Worm (Caenorhabditis elegans) whole organism, L2 larva: Measurements from ENCODE around the gene ZK353.9.

Source experiments
- C34F6.9 ChIP-seq: fragments of 150-350 bp; optimal IDR thresholded peaks from 2 replicates; lab custom pipeline; 2014; ENCODE audit warnings: missing biosample characterization, missing genetic modification characterization
- R02D3.7 ChIP-seq: fragments of 150-350 bp; optimal IDR thresholded peaks from 2 replicates; lab custom pipeline; 2014; ENCODE audit warnings: missing biosample characterization, missing genetic modification characterization
- Y55F3AM.14 ChIP-seq: fragments of 200-800 bp; sonication (Bioruptor generic); optimal IDR thresholded peaks from 2 replicates; lab custom pipeline; 2018; ENCODE audit warnings: mild to moderate bottlenecking, missing genetic modification characterization, missing compliant biosample characterization
- ZK546.5 ChIP-seq: sonication (generic microtip); optimal IDR thresholded peaks from 2 replicates; lab custom pipeline; 2017; ENCODE audit warnings: missing biosample characterization, missing genetic modification characterization
- ama-1 ChIP-seq: fragments of 150-350 bp; optimal IDR thresholded peaks from 2 replicates; lab custom pipeline; 2018; ENCODE audit warnings: inconsistent platforms
- blmp-1 ChIP-seq: sonication (generic microtip); optimal IDR thresholded peaks from 2 replicates; lab custom pipeline; 2017; ENCODE audit warnings: missing genetic modification characterization, mild to moderate bottlenecking, missing compliant biosample characterization, antibody characterized with exemption, moderate library complexity; ENCODE audit not compliant: insufficient read depth
- ceh-16 ChIP-seq: fragments of 150-350 bp; optimal IDR thresholded peaks from 2 replicates; lab custom pipeline; 2014; ENCODE audit warnings: missing biosample characterization, missing genetic modification characterization
- ceh-82 ChIP-seq: fragments of 150-350 bp; optimal IDR thresholded peaks from 2 replicates; lab custom pipeline; 2014; ENCODE audit warnings: missing biosample characterization, missing genetic modification characterization
- crh-2 ChIP-seq: sonication (generic microtip); optimal IDR thresholded peaks from 2 replicates; lab custom pipeline; 2017; ENCODE audit warnings: missing biosample characterization, missing genetic modification characterization
- dmd-4 ChIP-seq: sonication (generic microtip); optimal IDR thresholded peaks from 2 replicates; lab custom pipeline; 2017; ENCODE audit warnings: missing biosample characterization, missing genetic modification characterization
- egl-27 ChIP-seq: sonication (generic microtip); optimal IDR thresholded peaks from 3 replicates; lab custom pipeline; 2017; ENCODE audit warnings: missing biosample characterization, missing genetic modification reagents, missing genetic modification characterization
- elt-3 ChIP-seq: sonication (generic microtip); optimal IDR thresholded peaks from 2 replicates; lab custom pipeline; 2017; ENCODE audit warnings: missing biosample characterization, missing genetic modification characterization
- fos-1 ChIP-seq: fragments of 150-350 bp; optimal IDR thresholded peaks from 2 replicates; lab custom pipeline; 2014; ENCODE audit warnings: missing biosample characterization, missing genetic modification characterization
- gmeb-1 ChIP-seq: fragments of 150-350 bp; optimal IDR thresholded peaks from 2 replicates; lab custom pipeline; 2014; ENCODE audit warnings: missing biosample characterization, missing genetic modification characterization
- lin-13 ChIP-seq: fragments of 150-350 bp; optimal IDR thresholded peaks from 2 replicates; lab custom pipeline; 2014; ENCODE audit warnings: missing biosample characterization, missing genetic modification reagents, missing genetic modification characterization
- lsy-2 ChIP-seq, 2 experiments: fragments of 150-350 bp in 1 of 2; sonication (generic microtip) in 1 of 2; optimal IDR thresholded peaks; 2 replicates each; lab custom pipeline; 2014 to 2017; ENCODE audit warnings: missing biosample characterization in 2 of 2, missing genetic modification characterization in 2 of 2
- mab-5 ChIP-seq: fragments of 150-350 bp; optimal IDR thresholded peaks from 2 replicates; lab custom pipeline; 2014; ENCODE audit warnings: missing biosample characterization, missing genetic modification characterization
- mbf-1 ChIP-seq: sonication (generic microtip); optimal IDR thresholded peaks from 2 replicates; lab custom pipeline; 2017; ENCODE audit warnings: missing biosample characterization, missing genetic modification characterization
- mdl-1 ChIP-seq, 2 experiments: fragments of 150-350 bp in 1 of 2; sonication (generic microtip) in 1 of 2; optimal IDR thresholded peaks; 2 replicates each; lab custom pipeline; 2017; ENCODE audit warnings: missing biosample characterization in 2 of 2, missing genetic modification characterization in 2 of 2
- nhr-10 ChIP-seq: sonication (generic microtip); optimal IDR thresholded peaks from 2 replicates; lab custom pipeline; 2017; ENCODE audit warnings: missing biosample characterization, missing genetic modification characterization
- nhr-11 ChIP-seq: fragments of 150-350 bp; optimal IDR thresholded peaks from 2 replicates; lab custom pipeline; 2014; ENCODE audit warnings: missing biosample characterization, missing genetic modification characterization
- nhr-12 ChIP-seq: fragments of 150-350 bp; optimal IDR thresholded peaks from 2 replicates; lab custom pipeline; 2014; ENCODE audit warnings: missing biosample characterization, missing genetic modification characterization
- nhr-129 ChIP-seq: fragments of 150-350 bp; optimal IDR thresholded peaks from 2 replicates; lab custom pipeline; 2014; ENCODE audit warnings: missing biosample characterization, missing genetic modification characterization
- nhr-21 ChIP-seq: fragments of 150-350 bp; optimal IDR thresholded peaks from 2 replicates; lab custom pipeline; 2014; ENCODE audit warnings: missing biosample characterization, missing genetic modification characterization
- nhr-25 ChIP-seq: fragments of 150-350 bp; sonication (generic microtip); optimal IDR thresholded peaks from 3 replicates; lab custom pipeline; 2014; ENCODE audit warnings: missing biosample characterization, missing genetic modification characterization
- nhr-6 ChIP-seq: fragments of 150-350 bp; optimal IDR thresholded peaks from 2 replicates; lab custom pipeline; 2014; ENCODE audit warnings: missing biosample characterization, missing genetic modification characterization
- skn-1 ChIP-seq: sonication (generic microtip); optimal IDR thresholded peaks from 2 replicates; lab custom pipeline; 2017; ENCODE audit warnings: missing biosample characterization, missing genetic modification characterization
- sma-3 ChIP-seq: sonication (generic microtip); optimal IDR thresholded peaks from 2 replicates; lab custom pipeline; 2016; ENCODE audit warnings: missing genetic modification reagents, missing genetic modification characterization, missing compliant biosample characterization
- sma-9 ChIP-seq, 2 experiments: fragments of 150-350 bp in 1 of 2; sonication (generic microtip) in 1 of 2; optimal IDR thresholded peaks; 2 replicates each; lab custom pipeline; 2014 to 2016; ENCODE audit warnings: missing genetic modification characterization in 2 of 2, mild to moderate bottlenecking in 1 of 2, missing biosample characterization in 1 of 2, missing compliant biosample characterization in 1 of 2, missing genetic modification reagents in 1 of 2, moderate library complexity in 1 of 2
- unc-39 ChIP-seq: fragments of 150-350 bp; optimal IDR thresholded peaks from 2 replicates; lab custom pipeline; 2014; ENCODE audit warnings: missing biosample characterization, missing genetic modification characterization
- unc-55 ChIP-seq: fragments of 150-350 bp; sonication (generic microtip); optimal IDR thresholded peaks from 3 replicates; lab custom pipeline; 2014; ENCODE audit warnings: missing biosample characterization, missing genetic modification reagents, missing genetic modification characterization
- zag-1 ChIP-seq: fragments of 150-350 bp; optimal IDR thresholded peaks from 2 replicates; lab custom pipeline; 2014; ENCODE audit warnings: missing biosample characterization, missing genetic modification characterization
- ztf-1 ChIP-seq: fragments of 200-800 bp; sonication (Bioruptor generic); conservative IDR thresholded peaks from 2 replicates; pipeline ENCODE4 v1.3.6; 2022; ENCODE audit warnings: missing genetic modification characterization, missing compliant biosample characterization
- ztf-4 ChIP-seq: fragments of 150-350 bp; optimal IDR thresholded peaks from 2 replicates; lab custom pipeline; 2014; ENCODE audit warnings: missing biosample characterization, missing genetic modification characterization

The ZK353.9 gene

ce11 chrIII:8432143-8432542 lies 22.8 kb downstream of the ZK353.9 start, which contains the start of gene ZK1236.5:
ZK1236.5 (minus strand) TSS chrIII:8432214.
- TF ChIP-seq nhr-10 (tag; lab: Kevin White, UChicago) (no peak), ceh-82 (tag; lab: Kevin White, UChicago) (no peak), mab-5 (tag; lab: Kevin White, UChicago) (no peak), nhr-6 (tag; lab: Kevin White, UChicago) (no peak), C34F6.9 (tag; lab: Kevin White, UChicago) (peak; percentile 58), elt-3 (tag; lab: Kevin White, UChicago) (no peak), nhr-11 (no peak), unc-55 (GFP tag; lab: Kevin White, UChicago) (peak; percentile 40), lin-13 (GFP tag; lab: Kevin White, UChicago) (peak; percentile 22), unc-39 (tag; lab: Kevin White, UChicago) (no peak), mbf-1 (tag; lab: Kevin White, UChicago) (no peak), nhr-129 (tag; lab: Kevin White, UChicago) (peak; percentile 17), fos-1 (tag; lab: Kevin White, UChicago) (no peak), ama-1 (no peak), nhr-12 (tag; lab: Kevin White, UChicago) (no peak), gmeb-1 (peak; percentile 30), ztf-4 (tag; lab: Kevin White, UChicago) (no peak), R02D3.7 (tag; lab: Kevin White, UChicago) (peak; percentile 90), Y55F3AM.14 (GFP tag; lab: Kevin White, UChicago) (no peak), egl-27 (no peak), mdl-1 (tag; optimal IDR thresholded peaks at IDR 0.05; lab: Kevin White, UChicago) (no peak), sma-9 (GFP tag; optimal IDR thresholded peaks at IDR 0.05; lab: Kevin White, UChicago) (no peak), sma-9 (tag; optimal IDR thresholded peaks at IDR 0.05; lab: Kevin White, UChicago) (no peak), sma-3 (peak; percentile 3), blmp-1 (tag; lab: Kevin White, UChicago) (no peak), nhr-25 (peak; percentile 9), ZK546.5 (tag; lab: Kevin White, UChicago) (no peak), dmd-4 (tag; lab: Kevin White, UChicago) (no peak), lsy-2 (tag; optimal IDR thresholded peaks at IDR 0.05; lab: Kevin White, UChicago) (peak; percentile 3 to 72), crh-2 (tag; lab: Kevin White, UChicago) (peak; percentile 12), skn-1 (tag; lab: Kevin White, UChicago) (no peak), nhr-21 (tag; lab: Kevin White, UChicago) (no peak)

DNA sequence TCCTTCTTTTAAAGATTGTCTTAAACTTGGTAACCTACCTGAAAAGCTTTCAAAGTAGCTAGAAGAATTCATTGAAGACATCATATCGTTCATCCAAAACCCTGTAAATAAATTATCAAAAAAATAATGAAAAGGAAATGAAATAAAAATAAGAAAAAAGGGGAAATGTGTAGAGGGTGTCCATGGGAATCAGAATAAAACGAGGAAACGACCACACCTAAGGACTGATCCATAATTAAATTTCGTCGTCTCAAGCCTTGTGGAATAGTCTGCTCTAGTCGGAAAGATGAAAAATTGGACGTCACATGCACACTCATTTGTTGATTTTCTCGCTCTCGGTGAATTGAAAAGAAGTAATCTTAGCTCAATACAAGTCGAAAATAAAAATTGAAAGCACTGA lies 25.8 kb downstream of the ZK353.9 start, which contains the start of gene ZK1236.9:
TSS of gene ZK1236.9 (minus strand) at position 101 of the 400 bp plus-strand sequence.
- TF ChIP-seq nhr-10 (tag; lab: Kevin White, UChicago) (no peak), lsy-2 (tag; optimal IDR thresholded peaks at IDR 0.05; lab: Kevin White, UChicago) (no peak), ztf-1 (no peak), blmp-1 (tag; lab: Kevin White, UChicago) (no peak), ceh-82 (tag; lab: Kevin White, UChicago) (no peak), mdl-1 (tag; optimal IDR thresholded peaks at IDR 0.05; lab: Kevin White, UChicago) (no peak)

DNA sequence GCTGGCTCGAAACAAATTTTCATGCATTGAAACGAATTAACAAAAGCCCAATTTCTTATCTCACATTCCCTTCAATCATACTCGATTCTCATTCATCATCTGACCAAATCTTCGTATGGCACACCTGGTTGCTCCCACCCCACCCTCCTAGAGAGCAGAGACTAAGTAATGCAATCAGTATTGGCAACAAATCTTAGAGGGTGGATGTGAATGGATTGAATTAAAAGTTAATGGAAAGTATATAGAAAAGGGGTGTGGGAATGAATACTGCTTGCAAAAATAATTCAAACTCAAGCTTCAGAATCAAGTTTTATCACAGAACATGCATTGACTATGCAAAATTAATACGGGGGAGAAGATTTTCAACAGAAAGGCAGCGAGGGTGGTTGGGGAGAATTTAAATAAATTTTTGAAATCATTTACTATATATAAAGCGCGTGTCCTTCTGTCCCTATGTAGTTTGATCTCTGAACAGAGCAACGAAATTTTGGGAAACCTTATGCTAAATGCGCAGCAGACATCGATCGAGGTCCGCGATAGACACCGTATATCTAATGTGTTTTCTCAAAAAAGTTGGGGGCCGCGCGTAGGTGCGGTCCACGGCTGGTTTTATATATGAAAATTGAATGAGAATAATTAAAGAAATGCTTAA lies 28.6 kb downstream of the ZK353.9 start:
- TF ChIP-seq Y55F3AM.14 (GFP tag; lab: Kevin White, UChicago) (no peak), crh-2 (tag; lab: Kevin White, UChicago) (no peak), skn-1 (tag; lab: Kevin White, UChicago) (no peak), zag-1 (tag; lab: Kevin White, UChicago) (no peak)
- TF ChIP-seq, all 48 proteins: peak for 0

DNA sequence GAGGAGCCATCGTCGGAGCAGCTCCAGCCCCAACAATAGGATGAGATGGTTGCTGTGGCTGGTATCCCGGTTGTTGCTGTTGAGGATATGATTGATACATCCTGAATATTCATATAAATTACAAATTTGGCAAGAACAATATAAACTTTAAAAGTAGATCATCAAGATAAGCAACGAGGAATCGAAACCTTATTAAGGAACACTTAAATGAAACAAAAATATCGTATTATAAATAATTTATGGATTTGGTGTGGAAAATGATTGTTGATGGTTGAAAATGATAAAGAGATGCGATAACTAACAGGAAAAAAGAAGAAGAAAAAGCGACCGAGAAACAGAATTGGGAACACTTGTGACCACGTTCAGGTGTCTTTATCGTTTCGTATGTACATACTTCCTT lies 30.0 kb downstream of the ZK353.9 start, which contains the start of gene pqn-96:
TSS of gene pqn-96 (minus strand) at position 101 of the 400 bp plus-strand sequence.
- TF ChIP-seq ceh-16 (tag; lab: Kevin White, UChicago), result no peak
- no peak for TF ChIP-seq mdl-1 (tag; optimal IDR thresholded peaks at IDR 0.05; lab: Kevin White, UChicago)
